Fruit fly (Drosophila melanogaster): ENCODE measurements around the gene wwk.

dm6 chr2L:15038339-15039308 is 36.0 kb upstream of the wwk start, which contains the start of gene CIAPIN1:
- TF ChIP-seq CG10631 (GFP tag; optimal IDR thresholded peaks at IDR 0.05): no peak
- no peak for TF ChIP-seq Blimp-1 (GFP tag; optimal IDR thresholded peaks at IDR 0.05)
- TF ChIP-seq Smox (GFP tag; optimal IDR thresholded peaks at IDR 0.05): no peak
- no peak for TF ChIP-seq CG6854 (GFP tag; optimal IDR thresholded peaks at IDR 0.05)
